Worm (Caenorhabditis elegans) whole organism, mixed stage, embryonic: ENCODE results near the gene C47A4.1.

Experiments
- lin-13 ChIP-seq: fragments of 150-350 bp; optimal IDR thresholded peaks from 2 replicates; lab custom pipeline; 2014; ENCODE audit warnings: missing biosample characterization, missing genetic modification characterization
- nhr-2 ChIP-seq: fragments of 150-350 bp; optimal IDR thresholded peaks from 2 replicates; lab custom pipeline; 2014; ENCODE audit warnings: missing biosample characterization, missing genetic modification characterization

ce11 chrIV:13742244-13742643, 26.1 kb upstream of the C47A4.1 start, which contains the start of gene C47A4.3:
- TF ChIP-seq nhr-2 (tag; lab: Kevin White, UChicago) (no peak), lin-13 (no peak)
